Worm (Caenorhabditis elegans): ENCODE measurements around the gene sdz-20.

- no peak for TF ChIP-seq aly-2 (tag; optimal IDR thresholded peaks at IDR 0.05)
- TF ChIP-seq mdl-1 (tag; optimal IDR thresholded peaks at IDR 0.05): no peak
- TF ChIP-seq Y5F2A.4 (GFP tag; optimal IDR thresholded peaks at IDR 0.05): no peak
These were observed 9.3 kb downstream of the sdz-20 start, which contains the start of gene ife-1 for ce11 chrIII:13343117-13343516.
